Worm (Caenorhabditis elegans) whole organism, early embryonic: Measurements from ENCODE around the gene F07C4.6.

Source experiments
- F13C5.2 ChIP-seq: sonication (generic microtip); optimal IDR thresholded peaks from 2 replicates; lab custom pipeline; 2017; ENCODE audit warnings: mild to moderate bottlenecking, missing genetic modification characterization, inconsistent platforms, missing compliant biosample characterization
- aly-1 ChIP-seq: sonication (generic microtip); optimal IDR thresholded peaks from 2 replicates; lab custom pipeline; 2016; ENCODE audit warnings: missing genetic modification characterization, missing compliant biosample characterization
- ama-1 ChIP-seq: fragments of 150-350 bp; optimal IDR thresholded peaks from 2 replicates; lab custom pipeline; 2014
- ceh-36 ChIP-seq: sonication (generic microtip); optimal IDR thresholded peaks from 2 replicates; lab custom pipeline; 2016; ENCODE audit warnings: missing genetic modification characterization, inconsistent platforms, missing compliant biosample characterization
- flt-1 ChIP-seq: fragments of 200-800 bp; sonication (Bioruptor generic); IDR thresholded peaks from 2 replicates; pipeline ENCODE4 v1.3.6; 2022; ENCODE audit warnings: missing genetic modification characterization, missing compliant biosample characterization
- hmbx-1 ChIP-seq: sonication (generic microtip); optimal IDR thresholded peaks from 2 replicates; lab custom pipeline; 2016; ENCODE audit warnings: mild to moderate bottlenecking, missing genetic modification characterization, missing compliant biosample characterization
- hmg-4 ChIP-seq: fragments of 200-800 bp; sonication (Bioruptor generic); optimal IDR thresholded peaks from 2 replicates; lab custom pipeline; 2018; ENCODE audit warnings: mild to moderate bottlenecking, missing genetic modification characterization, missing compliant biosample characterization
- pes-1 ChIP-seq: fragments of 200-800 bp; sonication (Bioruptor generic); IDR thresholded peaks from 2 replicates; pipeline ENCODE4 v1.3.6; 2022; ENCODE audit warnings: missing genetic modification reagents, missing genetic modification characterization, missing compliant biosample characterization
- tbx-11 ChIP-seq: fragments of 200-800 bp; sonication (Bioruptor generic); IDR thresholded peaks from 2 replicates; pipeline ENCODE4 v1.3.6; 2022; ENCODE audit warnings: missing genetic modification characterization, missing compliant biosample characterization
- tra-4 ChIP-seq: sonication (generic microtip); optimal IDR thresholded peaks from 2 replicates; lab custom pipeline; 2017; ENCODE audit warnings: missing genetic modification characterization, missing compliant biosample characterization

DNA sequence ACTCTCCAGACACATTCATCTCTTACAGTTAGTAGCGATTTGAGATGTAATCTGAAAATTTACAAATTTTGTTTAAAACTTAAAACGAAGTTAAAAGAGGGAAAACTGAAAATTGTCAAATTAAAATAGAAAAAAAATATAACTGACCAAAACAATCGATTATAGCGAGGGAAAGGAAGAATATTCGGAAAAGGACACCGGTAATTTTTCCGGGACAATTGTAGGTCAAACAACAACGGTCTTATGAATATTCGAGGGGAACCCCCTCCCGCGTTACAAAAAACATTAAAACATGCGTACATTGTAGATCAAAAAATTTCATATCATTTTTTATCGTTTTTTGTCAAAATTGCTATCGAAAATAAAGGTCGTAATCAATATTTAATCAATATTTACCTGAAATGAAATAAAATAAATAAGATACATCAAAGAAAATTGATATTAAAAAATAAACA lies 4.6 kb upstream of the F07C4.6 start, which contains the start of gene C50E3.12:
- TF ChIP-seq ama-1 (lab: Kevin White, UChicago): no peak
- no peak for TF ChIP-seq ceh-36
- TF ChIP-seq flt-1 (GFP tag; lab: Robert Waterston, UW): no peak
- TF ChIP-seq tra-4: no peak
- TF ChIP-seq pes-1 (GFP tag; lab: Robert Waterston, UW): no peak
- TF ChIP-seq aly-1 (tag; lab: Kevin White, UChicago): no peak
- no peak for TF ChIP-seq F13C5.2 (tag; lab: Kevin White, UChicago)
- no peak for TF ChIP-seq hmg-4 (GFP tag; lab: Kevin White, UChicago)
- TF ChIP-seq tbx-11 (GFP tag; lab: Robert Waterston, UW): no peak
- no peak for TF ChIP-seq hmbx-1 (tag; lab: Kevin White, UChicago)
